Worm (Caenorhabditis elegans) whole organism, L1 larva: ENCODE data around the gene ncx-3.

Experiments
- alr-1 ChIP-seq: fragments of 200-800 bp; sonication (Bioruptor generic); optimal IDR thresholded peaks from 2 replicates; lab custom pipeline; 2018; ENCODE audit warnings: borderline replicate concordance, mild to moderate bottlenecking, missing genetic modification characterization, missing compliant biosample characterization
- ama-1 ChIP-seq: fragments of 150-350 bp; optimal IDR thresholded peaks from 2 replicates; lab custom pipeline; 2014
- nhr-12 ChIP-seq: sonication (generic microtip); optimal IDR thresholded peaks from 2 replicates; lab custom pipeline; 2017; ENCODE audit warnings: missing biosample characterization, missing genetic modification characterization
- nhr-76 ChIP-seq: sonication (generic microtip); optimal IDR thresholded peaks from 2 replicates; lab custom pipeline; 2017; ENCODE audit warnings: missing biosample characterization, missing genetic modification characterization
- pqm-1 ChIP-seq: sonication (generic microtip); optimal IDR thresholded peaks from 3 replicates; lab custom pipeline; 2017; ENCODE audit warnings: missing biosample characterization, missing genetic modification characterization
- skn-1 ChIP-seq: fragments of 150-350 bp; optimal IDR thresholded peaks from 2 replicates; lab custom pipeline; 2014; ENCODE audit warnings: missing biosample characterization, missing genetic modification characterization
- unc-130 ChIP-seq: fragments of 150-350 bp; optimal IDR thresholded peaks from 2 replicates; lab custom pipeline; 2017; ENCODE audit warnings: missing biosample characterization, missing genetic modification characterization, inconsistent platforms
- zag-1 ChIP-seq: fragments of 150-350 bp; optimal IDR thresholded peaks from 2 replicates; lab custom pipeline; 2014; ENCODE audit warnings: missing biosample characterization, missing genetic modification characterization

DNA sequence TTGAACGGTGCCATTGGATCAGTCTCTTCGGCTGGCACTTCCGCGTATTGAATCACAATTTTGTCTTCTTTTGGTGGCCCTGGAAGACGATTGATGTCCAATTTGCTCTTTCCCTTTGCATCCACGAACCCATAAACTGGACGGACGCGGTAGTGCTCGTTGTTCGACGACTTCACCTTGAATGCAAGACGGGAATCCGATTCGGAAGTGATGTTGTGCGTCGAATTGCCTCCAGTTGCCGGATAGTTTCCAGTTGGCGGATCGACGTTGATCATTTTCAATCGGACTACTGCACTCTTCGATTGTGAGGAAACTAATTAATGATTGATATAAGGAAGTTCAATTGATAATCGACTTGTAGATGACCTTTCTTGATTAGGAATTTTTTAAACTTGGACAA is 21.9 kb downstream of the ncx-3 start, which contains the start of gene ssp-34:
- TF ChIP-seq nhr-12 (tag; lab: Kevin White, UChicago) (no peak), unc-130 (no peak), nhr-76 (tag; lab: Kevin White, UChicago) (no peak), ama-1 (lab: Kevin White, UChicago) (no peak), pqm-1 (tag; lab: Kevin White, UChicago) (no peak), skn-1 (tag; lab: Kevin White, UChicago) (no peak), zag-1 (tag; lab: Kevin White, UChicago) (no peak), alr-1 (tag; lab: Kevin White, UChicago) (no peak)
